Worm (Caenorhabditis elegans): ENCODE results near the gene Y76B12C.9.

Y76B12C.9 gene

DNA sequence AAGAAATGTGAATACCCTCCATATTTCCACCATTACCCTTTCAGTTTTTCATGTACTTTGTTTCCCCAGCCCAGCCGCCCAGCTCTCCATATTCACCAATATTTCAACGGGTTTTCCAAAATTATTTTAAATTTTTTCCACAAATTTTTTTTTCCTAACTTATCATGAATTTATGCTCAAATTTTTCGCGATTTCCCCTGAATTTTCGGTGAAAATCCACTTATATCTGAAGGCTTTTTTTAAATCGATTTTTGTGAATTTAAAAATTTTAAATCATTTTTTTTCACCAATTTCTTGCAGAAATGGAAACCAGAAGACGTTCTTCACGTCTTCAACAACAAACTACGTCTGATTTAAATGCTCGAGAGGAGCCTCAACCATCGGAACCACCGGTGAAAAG is 44.1 kb downstream of the Y76B12C.9 start, which contains the start of gene xpc-1:
Gene xpc-1 (plus strand): TSS at position 301 of the 400 bp plus-strand sequence.
- TF ChIP-seq unc-62 (GFP tag; optimal IDR thresholded peaks at IDR 0.05), result no peak

DNA sequence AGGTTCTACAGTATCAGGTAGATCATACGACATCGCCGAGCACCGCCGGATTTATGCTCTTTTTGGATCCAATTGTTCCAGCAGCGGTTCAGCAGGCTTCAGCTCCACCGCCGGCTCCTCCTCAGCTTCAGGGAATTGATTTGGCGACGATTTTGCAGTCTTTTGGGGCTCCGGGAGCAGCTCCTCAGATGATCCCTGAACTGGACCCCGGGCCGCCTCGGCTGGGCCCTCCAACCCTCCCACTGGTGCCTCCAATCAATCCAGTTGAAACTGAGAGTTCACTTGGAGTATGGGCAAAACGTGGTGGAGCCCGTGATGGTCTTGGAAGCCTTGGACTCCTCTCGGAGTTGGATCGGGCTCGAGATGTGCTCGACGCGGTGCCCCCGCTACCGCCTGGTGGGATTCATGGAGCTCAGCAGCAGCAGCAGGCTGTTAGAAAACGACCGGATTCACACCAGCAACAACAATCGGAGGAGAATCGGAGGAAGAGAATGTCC is 46.0 kb downstream of the Y76B12C.9 start:
- no peak for TF ChIP-seq unc-62 (GFP tag; optimal IDR thresholded peaks at IDR 0.05)
